Worm (Caenorhabditis elegans) whole organism, L2 larva: ENCODE data around the gene Y69H2.3.

Experiments
- elt-1 ChIP-seq: fragments of 150-350 bp; optimal IDR thresholded peaks from 2 replicates; lab custom pipeline; 2014; ENCODE audit warnings: missing biosample characterization, missing genetic modification characterization
- elt-3 ChIP-seq: sonication (generic microtip); optimal IDR thresholded peaks from 2 replicates; lab custom pipeline; 2017; ENCODE audit warnings: missing biosample characterization, missing genetic modification characterization
- mdl-1 ChIP-seq, 2 experiments: fragments of 150-350 bp in 1 of 2; sonication (generic microtip) in 1 of 2; optimal IDR thresholded peaks; 2 replicates each; lab custom pipeline; 2017; ENCODE audit warnings: missing biosample characterization in 2 of 2, missing genetic modification characterization in 2 of 2
- nhr-10 ChIP-seq: sonication (generic microtip); optimal IDR thresholded peaks from 2 replicates; lab custom pipeline; 2017; ENCODE audit warnings: missing biosample characterization, missing genetic modification characterization
- snpc-4 ChIP-seq: fragments of 150-350 bp; optimal IDR thresholded peaks from 2 replicates; lab custom pipeline; 2014; ENCODE audit warnings: missing biosample characterization, missing genetic modification characterization
- unc-39 ChIP-seq: fragments of 150-350 bp; optimal IDR thresholded peaks from 2 replicates; lab custom pipeline; 2014; ENCODE audit warnings: missing biosample characterization, missing genetic modification characterization
- zag-1 ChIP-seq: fragments of 150-350 bp; optimal IDR thresholded peaks from 2 replicates; lab custom pipeline; 2014; ENCODE audit warnings: missing biosample characterization, missing genetic modification characterization
- ztf-11 ChIP-seq: sonication (generic microtip); optimal IDR thresholded peaks from 2 replicates; lab custom pipeline; 2017; ENCODE audit warnings: missing biosample characterization, missing genetic modification characterization
- ztf-4 ChIP-seq: fragments of 150-350 bp; optimal IDR thresholded peaks from 2 replicates; lab custom pipeline; 2014; ENCODE audit warnings: missing biosample characterization, missing genetic modification characterization

DNA sequence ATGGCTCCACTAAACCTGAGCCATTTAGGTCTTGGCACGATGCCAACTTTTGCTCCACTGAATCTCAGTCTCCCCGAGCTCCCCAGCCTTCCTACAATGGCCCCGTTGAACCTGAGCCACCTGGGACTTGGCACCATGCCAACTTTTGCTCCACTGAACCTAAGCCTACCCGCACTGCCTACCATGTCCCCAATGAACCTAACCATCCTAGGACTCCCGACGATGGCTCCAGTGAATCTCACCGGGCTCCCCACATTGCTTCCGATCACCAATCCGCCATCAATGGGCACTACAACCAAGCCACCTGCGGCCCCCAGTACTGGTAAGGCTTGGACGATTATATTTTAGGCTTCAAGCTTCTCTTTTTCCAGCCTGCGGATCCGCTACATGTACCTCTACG is 7.9 kb upstream of the Y69H2.3 start:
- no peak for TF ChIP-seq nhr-10
- TF ChIP-seq elt-1 (tag; lab: Kevin White, UChicago): no peak
- no peak for TF ChIP-seq mdl-1 (tag; optimal IDR thresholded peaks at IDR 0.05; lab: Kevin White, UChicago)
- TF ChIP-seq elt-3 (tag; lab: Kevin White, UChicago): no peak
- no peak for TF ChIP-seq zag-1
- TF ChIP-seq unc-39: no peak
- no peak for TF ChIP-seq ztf-11 (tag; lab: Kevin White, UChicago)
- TF ChIP-seq ztf-4 (tag; lab: Kevin White, UChicago): no peak
- no peak for TF ChIP-seq snpc-4 (tag; lab: Kevin White, UChicago)
